Fruit fly (Drosophila melanogaster) whole organism, embryonic: ENCODE measurements around the gene Cnot4.
A peak's percentile ranks its signal among the peaks of the same experiment; 100 is the strongest.

Source experiments
- Adf1 ChIP-seq: fragments of 200-800 bp; sonication (Bioruptor generic); IDR thresholded peaks from 2 replicates; pipeline ENCODE4 v1.3.6; 2022; ENCODE audit warnings: missing biosample characterization, missing genetic modification characterization
- CG11696 ChIP-seq: fragments of 200-800 bp; sonication (Bioruptor generic); IDR thresholded peaks from 2 replicates; pipeline ENCODE4 v1.3.6; 2022; ENCODE audit warnings: missing biosample characterization, missing genetic modification characterization
- CG13624 ChIP-seq: fragments of 200-800 bp; sonication (Bioruptor generic); optimal IDR thresholded peaks from 2 replicates; lab custom pipeline; 2016; ENCODE audit warnings: missing biosample characterization, missing genetic modification characterization
- CG14014 ChIP-seq: fragments of 200-800 bp; sonication (Bioruptor generic); IDR thresholded peaks from 2 replicates; pipeline ENCODE4 v1.3.6; 2022; ENCODE audit warnings: missing biosample characterization, missing genetic modification characterization
- CG14710 ChIP-seq: fragments of 200-800 bp; sonication (Bioruptor generic); optimal IDR thresholded peaks from 3 replicates; lab custom pipeline; 2019; ENCODE audit warnings: missing biosample characterization, mild to moderate bottlenecking, missing genetic modification characterization, moderate library complexity
- CG1529 ChIP-seq: fragments of 200-800 bp; sonication (Bioruptor generic); optimal IDR thresholded peaks from 3 replicates; lab custom pipeline; 2018; ENCODE audit warnings: missing biosample characterization, missing genetic modification characterization
- CG16779 ChIP-seq: fragments of 200-800 bp; sonication (Bioruptor generic); IDR thresholded peaks from 2 replicates; pipeline ENCODE4 v1.3.6; 2022; ENCODE audit warnings: missing biosample characterization, missing genetic modification characterization
- CG17359 ChIP-seq: fragments of 200-800 bp; sonication (Bioruptor generic); optimal IDR thresholded peaks from 3 replicates; lab custom pipeline; 2018; ENCODE audit warnings: missing biosample characterization, mild to moderate bottlenecking, missing genetic modification characterization, moderate library complexity
- CG17802 ChIP-seq: fragments of 200-800 bp; sonication (Bioruptor generic); optimal IDR thresholded peaks from 2 replicates; lab custom pipeline; 2018; ENCODE audit warnings: missing biosample characterization, mild to moderate bottlenecking, missing genetic modification characterization, moderate library complexity
- CG18262 ChIP-seq: fragments of 200-800 bp; optimal IDR thresholded peaks from 3 replicates; lab custom pipeline; 2019; ENCODE audit warnings: missing biosample characterization, mild to moderate bottlenecking, missing genetic modification characterization, moderate library complexity
- CG2120 ChIP-seq: fragments of 200-800 bp; sonication (Bioruptor generic); optimal IDR thresholded peaks from 3 replicates; lab custom pipeline; 2016; ENCODE audit warnings: missing biosample characterization, missing genetic modification characterization
- CG2199 ChIP-seq: fragments of 200-800 bp; sonication (Bioruptor generic); IDR thresholded peaks from 3 replicates; pipeline ENCODE4 v1.3.6; 2022; ENCODE audit warnings: missing biosample characterization, missing genetic modification characterization
- CG31365 ChIP-seq: fragments of 200-800 bp; sonication (Bioruptor generic); optimal IDR thresholded peaks from 2 replicates; lab custom pipeline; 2018; ENCODE audit warnings: missing biosample characterization, mild to moderate bottlenecking, missing genetic modification characterization
- CG4328 ChIP-seq: fragments of 200-800 bp; sonication (Bioruptor generic); optimal IDR thresholded peaks from 3 replicates; lab custom pipeline; 2017; ENCODE audit warnings: missing biosample characterization, missing genetic modification reagents, missing genetic modification characterization
- CG4360 ChIP-seq: fragments of 200-800 bp; sonication (Bioruptor generic); IDR thresholded peaks from 2 replicates; pipeline ENCODE4 v1.3.6; 2022; ENCODE audit warnings: missing biosample characterization, missing genetic modification characterization
- CG43689 ChIP-seq: fragments of 200-800 bp; sonication (Bioruptor generic); IDR thresholded peaks from 2 replicates; pipeline ENCODE4 v1.3.6; 2022; ENCODE audit warnings: missing biosample characterization, missing genetic modification characterization
- CG6813 ChIP-seq: fragments of 200-800 bp; sonication (Bioruptor generic); optimal IDR thresholded peaks from 2 replicates; lab custom pipeline; 2017; ENCODE audit warnings: missing biosample characterization, missing genetic modification characterization, mild to moderate bottlenecking, moderate library complexity, missing genetic modification reagents
- CTCF ChIP-seq: fragments of 200-800 bp; sonication (Bioruptor generic); optimal IDR thresholded peaks from 2 replicates; lab custom pipeline; 2017; ENCODE audit warnings: missing biosample characterization, mild to moderate bottlenecking, missing genetic modification characterization, moderate library complexity
- Dbx ChIP-seq: fragments of 200-800 bp; sonication (Bioruptor generic); IDR thresholded peaks from 3 replicates; pipeline ENCODE4 v1.3.6; 2022; ENCODE audit warnings: missing biosample characterization, missing genetic modification characterization
- HHEX ChIP-seq: fragments of 200-800 bp; sonication (Bioruptor generic); optimal IDR thresholded peaks from 3 replicates; lab custom pipeline; 2017; ENCODE audit warnings: missing biosample characterization, mild to moderate bottlenecking, missing genetic modification characterization, missing genetic modification reagents
- HmgD ChIP-seq: fragments of 200-800 bp; sonication (Bioruptor generic); optimal IDR thresholded peaks from 3 replicates; lab custom pipeline; 2016; ENCODE audit warnings: missing biosample characterization, missing genetic modification characterization
- PHDP ChIP-seq: fragments of 200-800 bp; sonication (Bioruptor generic); optimal IDR thresholded peaks from 3 replicates; lab custom pipeline; 2018; ENCODE audit warnings: missing biosample characterization, mild to moderate bottlenecking, missing genetic modification characterization, moderate library complexity
- Pdp1 ChIP-seq, 2 experiments: fragments of 200-800 bp; sonication (Bioruptor generic); optimal IDR thresholded peaks; 3 replicates each; lab custom pipeline; 2016; ENCODE audit warnings: missing biosample characterization in 2 of 2, missing genetic modification characterization in 2 of 2, mild to moderate bottlenecking in 1 of 2, moderate library complexity in 1 of 2
- Ravus ChIP-seq: fragments of 200-800 bp; sonication (Bioruptor generic); IDR thresholded peaks from 2 replicates; pipeline ENCODE4 v1.3.6; 2022; ENCODE audit warnings: missing biosample characterization, missing genetic modification characterization
- Six4 ChIP-seq: fragments of 200-800 bp; sonication (Bioruptor generic); optimal IDR thresholded peaks from 2 replicates; lab custom pipeline; 2016; ENCODE audit warnings: missing biosample characterization, missing genetic modification characterization
- Sox100B ChIP-seq: fragments of 200-800 bp; sonication (Bioruptor generic); optimal IDR thresholded peaks from 3 replicates; lab custom pipeline; 2018; ENCODE audit warnings: missing biosample characterization, mild to moderate bottlenecking, missing genetic modification characterization
- Tbp ChIP-seq: fragments of >200 bp; optimal IDR thresholded peaks from 2 replicates; lab custom pipeline; 2018; ENCODE audit warnings: missing biosample characterization, missing genetic modification characterization
- az2 ChIP-seq: fragments of 200-800 bp; sonication (Bioruptor generic); optimal IDR thresholded peaks from 3 replicates; lab custom pipeline; 2016; ENCODE audit warnings: missing biosample characterization, missing genetic modification characterization
- chinmo ChIP-seq: fragments of 200-800 bp; sonication (Bioruptor generic); IDR thresholded peaks from 4 replicates; pipeline ENCODE4 v1.3.6; 2022; ENCODE audit warnings: missing biosample characterization, missing genetic modification characterization; ENCODE audit not compliant: partially characterized antibody
- danr ChIP-seq: fragments of 200-800 bp; sonication (Bioruptor generic); IDR thresholded peaks from 2 replicates; pipeline ENCODE4 v1.3.6; 2022; ENCODE audit warnings: missing biosample characterization, missing genetic modification characterization
- dati ChIP-seq: fragments of 200-800 bp; sonication (Bioruptor generic); IDR thresholded peaks from 2 replicates; pipeline ENCODE4 v1.3.6; 2022; ENCODE audit warnings: missing biosample characterization, missing genetic modification characterization
- dm ChIP-seq: fragments of 200-800 bp; sonication (Bioruptor generic); optimal IDR thresholded peaks from 3 replicates; lab custom pipeline; 2016; ENCODE audit warnings: missing biosample characterization, missing genetic modification characterization
- dmrt99B ChIP-seq: fragments of 200-800 bp; sonication (Bioruptor generic); optimal IDR thresholded peaks from 2 replicates; lab custom pipeline; 2018; ENCODE audit warnings: missing biosample characterization, mild to moderate bottlenecking, missing genetic modification characterization, moderate library complexity
- fd64A ChIP-seq: fragments of 200-800 bp; sonication (Bioruptor generic); optimal IDR thresholded peaks from 3 replicates; lab custom pipeline; 2018; ENCODE audit warnings: missing biosample characterization, mild to moderate bottlenecking, missing genetic modification characterization
- gsb ChIP-seq: fragments of 200-800 bp; sonication (Bioruptor generic); IDR thresholded peaks from 2 replicates; pipeline ENCODE4 v1.3.6; 2022; ENCODE audit warnings: missing biosample characterization, missing genetic modification characterization
- knrl ChIP-seq: fragments of 200-800 bp; sonication (Bioruptor generic); IDR thresholded peaks from 3 replicates; pipeline ENCODE4 v1.3.6; 2022; ENCODE audit warnings: missing biosample characterization, missing genetic modification characterization; ENCODE audit not compliant: partially characterized antibody
- lov ChIP-seq, 2 experiments: fragments of 200-800 bp in 1 of 2; fragments of >200 bp in 1 of 2; sonication (Bioruptor generic) in 1 of 2; IDR thresholded peaks in 1 of 2; optimal IDR thresholded peaks in 1 of 2; 2 replicates in 1 of 2; 3 replicates in 1 of 2; pipeline versions ENCODE4 v1.3.6 to Lab custom; 2017 to 2022; ENCODE audit warnings: missing biosample characterization in 1 of 2, missing genetic modification characterization in 1 of 2
- mld ChIP-seq: fragments of 200-800 bp; sonication (Bioruptor generic); IDR thresholded peaks from 3 replicates; pipeline ENCODE4 v1.3.6; 2022; ENCODE audit warnings: missing biosample characterization, missing genetic modification characterization; ENCODE audit not compliant: partially characterized antibody
- nom ChIP-seq: fragments of 200-800 bp; sonication (Bioruptor generic); optimal IDR thresholded peaks from 2 replicates; lab custom pipeline; 2017; ENCODE audit warnings: missing biosample characterization, missing genetic modification characterization, mild to moderate bottlenecking, moderate library complexity, missing genetic modification reagents
- p53 ChIP-seq: fragments of 200-800 bp; sonication (Bioruptor generic); optimal IDR thresholded peaks from 2 replicates; lab custom pipeline; 2016; ENCODE audit warnings: missing biosample characterization, missing genetic modification characterization
- pan ChIP-seq, 4 experiments: fragments of >200 bp in 3 of 4; fragments of 200-800 bp in 1 of 4; sonication (Bioruptor generic) in 1 of 4; optimal IDR thresholded peaks in 3 of 4; IDR thresholded peaks in 1 of 4; 2 replicates each; pipeline versions ENCODE4 v1.3.6 to Lab custom; 2017 to 2022; ENCODE audit warnings: missing biosample characterization in 2 of 4, missing genetic modification characterization in 2 of 4, mixed read lengths in 1 of 4
- prd ChIP-seq, 3 experiments: fragments of >200 bp in 2 of 3; fragments of 200-800 bp in 1 of 3; sonication (Bioruptor generic) in 1 of 3; optimal IDR thresholded peaks in 2 of 3; IDR thresholded peaks in 1 of 3; 2 replicates in 2 of 3; 3 replicates in 1 of 3; pipeline versions ENCODE4 v1.3.6 to Lab custom; 2017 to 2022; ENCODE audit warnings: missing biosample characterization in 1 of 3, missing genetic modification characterization in 1 of 3
- pros ChIP-seq: fragments of 200-800 bp; sonication (Bioruptor generic); optimal IDR thresholded peaks from 3 replicates; lab custom pipeline; 2019; ENCODE audit warnings: missing biosample characterization, mild to moderate bottlenecking, missing genetic modification characterization, moderate library complexity
- schlank ChIP-seq: fragments of 200-800 bp; sonication (Bioruptor generic); optimal IDR thresholded peaks from 2 replicates; lab custom pipeline; 2018; ENCODE audit warnings: missing biosample characterization, mild to moderate bottlenecking, missing genetic modification characterization
- sna ChIP-seq: fragments of 200-800 bp; sonication (Bioruptor generic); IDR thresholded peaks from 2 replicates; pipeline ENCODE4 v1.3.6; 2022; ENCODE audit warnings: missing biosample characterization, missing genetic modification characterization; ENCODE audit not compliant: partially characterized antibody
- sr ChIP-seq: fragments of 200-800 bp; sonication (Bioruptor generic); IDR thresholded peaks from 3 replicates; pipeline ENCODE4 v1.3.6; 2022; ENCODE audit warnings: missing biosample characterization, missing genetic modification characterization
- tna ChIP-seq: fragments of 200-800 bp; sonication (Bioruptor generic); IDR thresholded peaks from 2 replicates; pipeline ENCODE4 v1.3.6; 2022; ENCODE audit warnings: missing biosample characterization, missing genetic modification characterization; ENCODE audit not compliant: partially characterized antibody
- ttk ChIP-seq: fragments of 200-800 bp; sonication (Bioruptor generic); IDR thresholded peaks from 2 replicates; pipeline ENCODE4 v2.1.2; 2022; ENCODE audit warnings: missing biosample characterization, missing genetic modification characterization
- tx ChIP-seq: fragments of 200-800 bp; sonication (Bioruptor generic); optimal IDR thresholded peaks from 2 replicates; lab custom pipeline; 2016; ENCODE audit warnings: missing biosample characterization, missing genetic modification characterization

Gene Cnot4

DNA sequence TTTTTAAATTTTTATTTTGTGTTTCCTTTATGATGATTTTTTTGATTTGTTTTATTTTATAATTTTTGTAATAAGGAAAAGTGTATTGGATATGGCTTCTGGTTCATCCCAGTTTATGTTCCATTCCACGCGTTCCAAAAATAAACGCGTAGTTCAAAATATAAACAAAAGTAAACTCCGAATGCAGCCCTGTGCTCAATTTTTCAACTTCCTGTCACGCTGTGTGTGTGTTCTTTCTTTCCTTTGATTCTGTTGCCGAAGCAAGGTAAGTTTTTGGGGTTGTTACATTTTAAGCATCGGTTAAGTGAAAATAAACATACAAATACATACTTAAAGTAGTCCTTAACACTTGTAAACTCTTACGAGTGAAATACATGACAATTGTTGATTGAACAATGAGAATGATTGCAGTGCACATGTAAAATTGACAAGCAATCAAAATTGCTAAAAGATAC lies 11.6 kb downstream of the Cnot4 start, which contains the start of the genes Ip259 and RpS27A:
Gene Ip259, plus strand, starts transcription at position 231 of the 455 bp plus-strand sequence.
Gene RpS27A, plus strand, starts transcription at position 231 of the 455 bp plus-strand sequence.
- TF ChIP-seq Pdp1 (GFP tag; optimal IDR thresholded peaks at IDR 0.05; lab: Kevin White, UChicago): peak; percentile 32 to 46
- TF ChIP-seq CG18262: peak; percentile 54
- TF ChIP-seq az2 (GFP tag; lab: Kevin White, UChicago): peak; percentile 55
- TF ChIP-seq CG6813 (GFP tag; lab: Kevin White, UChicago): peak; percentile 83
- peak; percentile 88 for TF ChIP-seq Dbx (GFP tag; lab: Robert Waterston, UW)
- no peak for TF ChIP-seq dmrt99B (tag; lab: Kevin White, UChicago)
- TF ChIP-seq dm (GFP tag; lab: Kevin White, UChicago): peak; percentile 96
- no peak for TF ChIP-seq CTCF (GFP tag; lab: Kevin White, UChicago)
- TF ChIP-seq Sox100B: peak; percentile 66
- peak; percentile 55 for TF ChIP-seq CG1529
- no peak for TF ChIP-seq sna (GFP tag; lab: Robert Waterston, UW)
- TF ChIP-seq pros: no peak
- TF ChIP-seq fd64A (GFP tag; lab: Kevin White, UChicago): peak; percentile 66
- TF ChIP-seq CG17359 (tag; lab: Kevin White, UChicago): peak; percentile 75
- peak; percentile 71 for TF ChIP-seq PHDP
- TF ChIP-seq tna: no peak; the same call in 1 of the 2 replicates
- peak; percentile 54 for TF ChIP-seq schlank (tag; lab: Kevin White, UChicago)
- TF ChIP-seq CG43689: no peak
- TF ChIP-seq knrl (GFP tag; lab: Robert Waterston, UW): no peak; the same call in 2 of the 3 replicates
- TF ChIP-seq CG13624: peak; percentile 82
- TF ChIP-seq HmgD: peak; percentile 35
- TF ChIP-seq CG17802: peak; percentile 96
- peak; percentile 75 for TF ChIP-seq ttk (GFP tag; lab: Robert Waterston, UW)
- TF ChIP-seq prd (optimal IDR thresholded peaks at IDR 0.05; lab: Kevin White, UChicago): no peak
- peak; percentile 62; the same call in 2 of the 3 replicates for TF ChIP-seq prd (GFP tag; IDR thresholded peaks at IDR 0.05; lab: Robert Waterston, UW)
- TF ChIP-seq sr (GFP tag; lab: Robert Waterston, UW): no peak; the same call in 1 of the 3 replicates
- no peak for TF ChIP-seq mld
- TF ChIP-seq danr (GFP tag; lab: Robert Waterston, UW): peak; percentile 40; the same call in 1 of the 2 replicates
- no peak for TF ChIP-seq CG11696 (GFP tag; lab: Robert Waterston, UW)
- no peak for TF ChIP-seq pan (optimal IDR thresholded peaks at IDR 0.05; lab: Kevin White, UChicago)
- peak in 1 of 2 experiments; percentile 77 for TF ChIP-seq pan (GFP tag; optimal IDR thresholded peaks at IDR 0.05 in 1 of 2, IDR thresholded peaks at IDR 0.05 in 1 of 2)
- peak; percentile 37 for TF ChIP-seq Adf1 (GFP tag; lab: Robert Waterston, UW)
- peak; percentile 62 for TF ChIP-seq p53
- no peak for TF ChIP-seq Tbp (GFP tag; lab: Kevin White, UChicago)
- TF ChIP-seq Ravus (GFP tag; lab: Robert Waterston, UW): no peak
- peak; percentile 83 for TF ChIP-seq nom (GFP tag; lab: Kevin White, UChicago)
- TF ChIP-seq chinmo (GFP tag; lab: Robert Waterston, UW): no peak
- peak; percentile 82 for TF ChIP-seq HHEX
- TF ChIP-seq tx: no peak
- TF ChIP-seq CG2199 (GFP tag; lab: Robert Waterston, UW): no peak
- peak; percentile 73 for TF ChIP-seq CG14710 (tag; lab: Kevin White, UChicago)
- TF ChIP-seq gsb: peak; percentile 40
- peak; percentile 7 for TF ChIP-seq Six4
- TF ChIP-seq dati (GFP tag; lab: Robert Waterston, UW): peak; percentile 58
- peak; percentile 56 for TF ChIP-seq CG2120
- peak; percentile 42 for TF ChIP-seq CG31365 (tag; lab: Kevin White, UChicago)
- TF ChIP-seq CG4328 (GFP tag; lab: Kevin White, UChicago): peak; percentile 73
- peak; percentile 65; the same call in 1 of the 2 replicates for TF ChIP-seq CG14014
- TF ChIP-seq lov (optimal IDR thresholded peaks at IDR 0.05; lab: Kevin White, UChicago): no peak
- peak; percentile 93 for TF ChIP-seq lov (GFP tag; IDR thresholded peaks at IDR 0.05; lab: Robert Waterston, UW)
- peak; percentile 80 for TF ChIP-seq CG16779 (GFP tag; lab: Robert Waterston, UW)
- 0 out of 2 replicates have a peak, but pooled peaks have one; percentile 40 for TF ChIP-seq CG4360 (GFP tag; lab: Robert Waterston, UW)
